Fruit fly (Drosophila melanogaster) whole organism: Measurements from ENCODE around the gene Zpr1.

Source experiments
- CG8478 ChIP-seq: fragments of >200 bp; optimal IDR thresholded peaks from 2 replicates; lab custom pipeline; 2018; ENCODE audit warnings: inconsistent platforms
- Dll ChIP-seq: fragments of >200 bp; optimal IDR thresholded peaks from 2 replicates; lab custom pipeline; 2017
- EcR ChIP-seq, 2 experiments: fragments of >200 bp; optimal IDR thresholded peaks; 2 replicates each; lab custom pipeline; 2017; ENCODE audit warnings: missing biosample characterization in 2 of 2, missing genetic modification characterization in 2 of 2, missing genetic modification reagents in 2 of 2
- pan ChIP-seq: fragments of >200 bp; optimal IDR thresholded peaks from 2 replicates; lab custom pipeline; 2017
- psq ChIP-seq: fragments of >200 bp; optimal IDR thresholded peaks from 2 replicates; lab custom pipeline; 2017
- usp ChIP-seq: fragments of >200 bp; optimal IDR thresholded peaks from 2 replicates; lab custom pipeline; 2017; ENCODE audit warnings: missing biosample characterization, missing genetic modification characterization, mixed read lengths

DNA sequence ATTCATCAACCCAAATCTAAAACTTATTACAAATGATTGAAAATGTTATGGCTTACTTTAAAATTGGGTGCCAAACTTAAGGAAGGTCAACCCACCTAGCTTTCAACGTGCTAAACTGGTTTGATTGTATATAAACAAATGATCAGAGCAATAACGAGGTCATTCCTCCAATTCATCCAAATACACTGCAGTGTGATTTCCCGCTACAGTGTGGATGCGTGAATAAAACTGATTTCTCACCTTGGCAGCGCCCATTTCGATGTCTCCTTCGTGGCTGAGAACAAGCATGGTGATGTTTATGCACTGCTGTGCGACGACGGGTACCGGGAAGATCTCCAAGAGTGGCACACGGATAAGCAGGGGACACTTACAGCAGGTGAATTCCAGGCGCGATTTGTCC, 33.4 kb upstream of the Zpr1 start:
- TF ChIP-seq usp (GFP tag; lab: Kevin White, UChicago) (no peak), psq (no peak), Dll (lab: Kevin White, UChicago) (no peak), EcR (GFP tag; optimal IDR thresholded peaks at IDR 0.05; lab: Kevin White, UChicago) (no peak), pan (lab: Kevin White, UChicago) (no peak), CG8478 (lab: Kevin White, UChicago) (no peak)
